Worm (Caenorhabditis elegans): ENCODE measurements around the gene alg-3.
A peak's percentile ranks its signal among the peaks of the same experiment; 100 is the strongest.

alg-3 gene

DNA sequence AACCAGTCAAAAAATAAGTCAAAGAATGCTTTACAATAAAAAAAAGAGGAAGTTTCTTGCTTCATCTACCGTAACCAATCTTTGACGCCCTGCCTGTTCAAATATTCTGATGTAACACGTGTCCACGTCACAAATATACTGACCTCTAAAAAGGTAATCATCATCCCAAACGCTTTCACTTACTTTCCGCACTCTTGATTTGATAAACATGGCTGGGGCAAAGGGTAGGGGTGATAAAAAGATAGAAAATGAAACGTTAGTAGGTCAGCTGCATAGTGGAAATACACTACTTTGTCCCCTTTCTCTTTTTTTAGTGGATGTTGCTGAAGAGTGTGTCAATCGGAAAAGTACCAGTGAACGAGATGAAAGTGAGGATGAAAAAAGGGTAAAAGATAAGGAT lies 3.9 kb upstream of the alg-3 start (continued):
- TF ChIP-seq fos-1 (tag; optimal IDR thresholded peaks at IDR 0.05) (no peak), zip-2 (tag; optimal IDR thresholded peaks at IDR 0.05) (no peak), hif-1 (tag; optimal IDR thresholded peaks at IDR 0.05) (no peak)

ce11 chrIV:11700752-11701151 lies 3.3 kb upstream of the alg-3 start, which contains the start of gene dpy-20:
dpy-20 (minus strand) TSS chrIV:11700852.
- no peak for TF ChIP-seq ZK546.5 (tag; optimal IDR thresholded peaks at IDR 0.05)
- no peak for TF ChIP-seq ceh-28 (tag; optimal IDR thresholded peaks at IDR 0.05)
- no peak for TF ChIP-seq madf-9 (GFP tag; conservative IDR thresholded peaks at IDR 0.05)
- TF ChIP-seq R02D3.7 (tag; optimal IDR thresholded peaks at IDR 0.05) = no peak
- no peak for TF ChIP-seq fos-1 (tag; optimal IDR thresholded peaks at IDR 0.05)

ce11 chrIV:11701878-11702277 lies 2.2 kb upstream of the alg-3 start:
- TF ChIP-seq nhr-48 (tag; optimal IDR thresholded peaks at IDR 0.05) = peak; percentile 12
- TF ChIP-seq nhr-28 (tag; optimal IDR thresholded peaks at IDR 0.05) = peak; percentile 16
- TF ChIP-seq hmg-1.1 (GFP tag; IDR thresholded peaks at IDR 0.05) = no peak
- TF ChIP-seq aha-1 (tag) = peak; percentile 79
- peak; percentile 47 for TF ChIP-seq hlh-11 (tag; optimal IDR thresholded peaks at IDR 0.05)
- peak; percentile 19 for TF ChIP-seq hlh-30 (tag; optimal IDR thresholded peaks at IDR 0.05; ENCODE audit: insufficient read depth)
- TF ChIP-seq dpl-1 (GFP tag; optimal IDR thresholded peaks at IDR 0.05) = no peak
- TF ChIP-seq unc-62 (GFP tag; optimal IDR thresholded peaks at IDR 0.05 in 1 of 2) = peak in 1 of 2 experiments; percentile 33
- no peak for TF ChIP-seq unc-62 (tag; optimal IDR thresholded peaks at IDR 0.05)

- TF ChIP-seq daf-16 (GFP tag; optimal IDR thresholded peaks at IDR 0.05) (peak in 1 of 2 experiments; percentile 22), daf-16 (tag; optimal IDR thresholded peaks at IDR 0.05) (no peak), hlh-11 (tag; optimal IDR thresholded peaks at IDR 0.05) (peak; percentile 9), madf-5 (GFP tag; IDR thresholded peaks at IDR 0.05) (no peak), unc-62 (GFP tag; optimal IDR thresholded peaks at IDR 0.05 in 1 of 2) (peak in 1 of 2 experiments; percentile 49), unc-62 (tag; optimal IDR thresholded peaks at IDR 0.05) (no peak), Y75B8A.6 (GFP tag; IDR thresholded peaks at IDR 0.05) (no peak), nhr-41 (GFP tag; IDR thresholded peaks at IDR 0.05) (no peak), nhr-6 (tag; optimal IDR thresholded peaks at IDR 0.05) (no peak)
These were observed 6.3 kb downstream of the alg-3 start for ce11 chrIV:11710331-11710730.

- TF ChIP-seq egl-27 (tag; optimal IDR thresholded peaks at IDR 0.05) = no peak
- TF ChIP-seq lin-39 (tag; optimal IDR thresholded peaks at IDR 0.05) = no peak
- no peak for TF ChIP-seq nhr-11 (tag; optimal IDR thresholded peaks at IDR 0.05)
- no peak for TF ChIP-seq pqm-1 (tag; optimal IDR thresholded peaks at IDR 0.05)
- no peak for TF ChIP-seq nhr-111 (GFP tag; optimal IDR thresholded peaks at IDR 0.05)
- TF ChIP-seq lin-15B (tag; optimal IDR thresholded peaks at IDR 0.05) = no peak
- TF ChIP-seq lin-38 (GFP tag; IDR thresholded peaks at IDR 0.05) = no peak
- no peak for TF ChIP-seq ztf-11 (tag; optimal IDR thresholded peaks at IDR 0.05)
- no peak for TF ChIP-seq dmd-8 (GFP tag; IDR thresholded peaks at IDR 0.05)
- TF ChIP-seq D1046.2 (GFP tag; IDR thresholded peaks at IDR 0.05) = no peak
- no peak for TF ChIP-seq dmd-6 (GFP tag; IDR thresholded peaks at IDR 0.05)
- TF ChIP-seq pha-4 (GFP tag; IDR thresholded peaks at IDR 0.05) = no peak
- TF ChIP-seq pha-4 (tag; optimal IDR thresholded peaks at IDR 0.05) = no peak
- no peak for TF ChIP-seq nhr-28 (tag; optimal IDR thresholded peaks at IDR 0.05)
- TF ChIP-seq php-3 (GFP tag; IDR thresholded peaks at IDR 0.05) = no peak
- no peak for TF ChIP-seq fos-1 (tag; optimal IDR thresholded peaks at IDR 0.05)
- no peak for TF ChIP-seq nhr-25 (tag; optimal IDR thresholded peaks at IDR 0.05; ENCODE audit: borderline replicate concordance, insufficient read depth)
- TF ChIP-seq unc-130 (GFP tag; optimal IDR thresholded peaks at IDR 0.05) = no peak
- no peak for TF ChIP-seq tra-1 (GFP tag; IDR thresholded peaks at IDR 0.05)
These were observed 9.2 kb downstream of the alg-3 start for ce11 chrIV:11713289-11713688.

Data from whole organism, L4 larva.